Worm (Caenorhabditis elegans) whole organism, midembryonic: Measurements from ENCODE around the gene B0310.1.

Source experiments
- T22C8.4 ChIP-seq: fragments of 200-800 bp; sonication (Bioruptor generic); IDR thresholded peaks from 2 replicates; pipeline ENCODE4 v1.3.6; 2022; ENCODE audit warnings: missing genetic modification characterization, missing compliant biosample characterization
- cog-1 ChIP-seq: sonication (generic microtip); optimal IDR thresholded peaks from 2 replicates; lab custom pipeline; 2016; ENCODE audit warnings: missing genetic modification characterization, missing compliant biosample characterization
- flt-1 ChIP-seq: fragments of 200-800 bp; sonication (Bioruptor generic); IDR thresholded peaks from 2 replicates; pipeline ENCODE4 v1.3.6; 2022; ENCODE audit warnings: missing genetic modification characterization, missing compliant biosample characterization
- klf-2 ChIP-seq: fragments of 200-800 bp; sonication (Bioruptor generic); conservative IDR thresholded peaks from 2 replicates; pipeline ENCODE4 v1.3.6; 2022; ENCODE audit warnings: missing genetic modification reagents, missing genetic modification characterization, missing compliant biosample characterization
- med-1 ChIP-seq: sonication (generic microtip); optimal IDR thresholded peaks from 2 replicates; lab custom pipeline; 2017; ENCODE audit warnings: missing genetic modification characterization, mild to moderate bottlenecking, missing compliant biosample characterization, antibody characterized with exemption, missing genetic modification reagents; ENCODE audit not compliant: insufficient read depth
- ref-1 ChIP-seq: fragments of 200-800 bp; sonication (Bioruptor generic); conservative IDR thresholded peaks from 2 replicates; pipeline ENCODE4 v1.3.6; 2022; ENCODE audit warnings: missing genetic modification reagents, missing genetic modification characterization, missing compliant biosample characterization
- tab-1 ChIP-seq: fragments of 200-800 bp; sonication (Bioruptor generic); IDR thresholded peaks from 2 replicates; pipeline ENCODE4 v1.3.6; 2022; ENCODE audit warnings: missing genetic modification characterization, missing compliant biosample characterization
- ztf-23 ChIP-seq: fragments of 200-800 bp; sonication (Bioruptor generic); IDR thresholded peaks from 2 replicates; pipeline ENCODE4 v1.3.6; 2022; ENCODE audit warnings: missing genetic modification reagents, missing genetic modification characterization, missing compliant biosample characterization
- ztf-29 ChIP-seq: fragments of 200-800 bp; sonication (Bioruptor generic); IDR thresholded peaks from 2 replicates; pipeline ENCODE4 v1.3.6; 2022; ENCODE audit warnings: missing genetic modification reagents, missing genetic modification characterization, missing compliant biosample characterization

Gene B0310.1

DNA sequence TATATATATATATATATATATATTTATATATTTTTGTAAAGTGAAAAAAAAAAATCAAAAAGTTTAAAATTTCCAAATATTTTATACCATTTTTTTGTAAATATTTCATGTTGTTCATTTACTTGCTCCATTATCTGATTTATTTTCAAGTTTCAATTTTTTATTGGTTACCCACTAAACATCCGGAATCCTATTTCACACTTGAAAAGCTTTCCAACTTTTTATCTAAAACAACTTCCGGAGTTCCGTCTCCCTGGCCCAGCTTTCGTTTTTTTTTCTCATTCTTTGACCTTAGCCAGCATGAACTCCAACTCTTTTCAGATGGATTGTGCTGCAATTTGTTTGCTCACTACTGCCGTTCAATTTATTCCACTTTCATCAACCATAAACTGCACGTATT lies 16.8 kb upstream of the B0310.1 start, which contains the start of gene F38G1.3:
Gene F38G1.3 (plus strand): TSS at position 301 of the 400 bp plus-strand sequence.
- TF ChIP-seq flt-1 (GFP tag; lab: Robert Waterston, UW) (no peak), ztf-23 (GFP tag; lab: Robert Waterston, UW) (no peak), ref-1 (GFP tag; lab: Robert Waterston, UW) (no peak), ztf-29 (GFP tag; lab: Robert Waterston, UW) (no peak), cog-1 (tag; lab: Kevin White, UChicago) (no peak), tab-1 (GFP tag; lab: Robert Waterston, UW) (no peak), T22C8.4 (GFP tag; lab: Robert Waterston, UW) (no peak), klf-2 (GFP tag; lab: Robert Waterston, UW) (no peak)

DNA sequence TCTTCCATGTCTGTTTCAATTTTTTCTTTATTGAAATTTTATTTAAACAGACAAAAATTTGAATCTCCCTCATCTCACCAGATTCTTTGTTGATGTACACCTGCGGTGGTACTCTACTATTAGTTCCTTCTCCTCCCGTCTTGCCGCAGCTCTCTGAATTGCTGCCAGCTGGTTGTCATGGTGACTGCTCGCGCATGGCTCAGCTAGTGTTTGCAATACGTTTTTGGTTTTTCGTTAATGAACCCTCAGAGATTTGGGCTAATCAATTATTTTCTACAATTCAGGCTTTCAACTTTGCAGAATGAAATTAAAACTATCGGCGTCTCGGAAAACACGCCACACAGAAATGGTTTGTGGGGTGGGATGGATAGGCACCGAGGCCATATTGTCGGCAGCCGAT lies 11.9 kb upstream of the B0310.1 start, which contains the start of gene che-2:
Gene che-2 (plus strand): TSS at position 301 of the 400 bp plus-strand sequence.
- no peak for TF ChIP-seq cog-1 (tag; lab: Kevin White, UChicago)
- no peak for TF ChIP-seq klf-2 (GFP tag; lab: Robert Waterston, UW)
- TF ChIP-seq ztf-29 (GFP tag; lab: Robert Waterston, UW) = no peak
- TF ChIP-seq T22C8.4 (GFP tag; lab: Robert Waterston, UW) = no peak
- no peak for TF ChIP-seq ref-1 (GFP tag; lab: Robert Waterston, UW)
- no peak for TF ChIP-seq ztf-23 (GFP tag; lab: Robert Waterston, UW)
- no peak for TF ChIP-seq flt-1 (GFP tag; lab: Robert Waterston, UW)
- no peak for TF ChIP-seq med-1 (GFP tag; lab: Kevin White, UChicago)
- no peak for TF ChIP-seq tab-1 (GFP tag; lab: Robert Waterston, UW)

DNA sequence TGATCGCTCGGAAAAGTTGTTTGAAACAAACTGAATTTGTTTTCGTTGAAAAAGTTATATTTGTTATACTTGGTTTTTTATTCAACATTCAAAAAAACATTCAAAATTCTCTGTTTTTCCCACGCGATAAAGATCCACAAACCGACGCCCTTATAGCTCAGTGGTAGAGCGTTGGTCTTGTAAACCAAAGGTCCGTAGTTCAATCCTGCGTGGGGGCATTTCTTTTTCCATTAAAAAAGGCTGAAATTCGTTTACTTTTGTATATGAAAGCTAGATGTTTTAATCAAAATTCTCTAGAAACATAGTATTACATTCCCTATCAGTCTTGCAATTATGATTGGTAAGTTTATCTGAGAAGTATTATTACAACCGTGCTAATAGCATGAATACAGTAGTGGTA lies 5.4 kb upstream of the B0310.1 start:
- TF ChIP-seq med-1 (GFP tag; lab: Kevin White, UChicago) (no peak), ref-1 (GFP tag; lab: Robert Waterston, UW) (no peak), ztf-23 (GFP tag; lab: Robert Waterston, UW) (no peak), cog-1 (tag; lab: Kevin White, UChicago) (no peak), tab-1 (GFP tag; lab: Robert Waterston, UW) (no peak), klf-2 (GFP tag; lab: Robert Waterston, UW) (no peak), ztf-29 (GFP tag; lab: Robert Waterston, UW) (no peak), T22C8.4 (GFP tag; lab: Robert Waterston, UW) (no peak)

DNA sequence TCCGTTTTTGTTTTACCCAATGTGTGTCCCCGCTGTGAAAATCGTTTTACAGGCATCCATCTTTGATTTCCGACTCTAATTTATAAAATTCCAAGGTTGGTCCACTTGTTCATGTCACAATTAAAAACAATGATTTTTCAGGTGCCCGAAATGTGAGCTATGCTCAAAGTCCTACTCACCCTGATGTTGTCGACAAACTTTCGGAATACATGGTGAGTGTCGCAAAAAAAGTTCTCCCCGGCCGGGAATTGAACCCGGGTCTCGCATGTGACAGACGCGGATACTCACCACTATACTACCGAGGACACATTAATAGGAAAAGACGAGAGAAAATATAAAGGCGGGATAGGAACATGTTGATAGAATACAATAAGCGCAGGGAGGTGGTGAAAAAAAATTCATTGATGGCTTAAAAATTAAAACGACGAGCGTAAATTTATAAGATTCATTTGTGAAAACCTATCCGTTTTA lies 3.4 kb upstream of the B0310.1 start, which contains the start of gene egl-17:
Gene egl-17 (plus strand): TSS at position 51 of the 471 bp plus-strand sequence.
- peak; percentile 93 for TF ChIP-seq ref-1 (GFP tag; lab: Robert Waterston, UW)
- peak; percentile 96 for TF ChIP-seq ztf-29 (GFP tag; lab: Robert Waterston, UW)
- TF ChIP-seq ztf-23 (GFP tag; lab: Robert Waterston, UW) = peak; percentile 96
- peak; percentile 97 for TF ChIP-seq flt-1 (GFP tag; lab: Robert Waterston, UW)
- peak; percentile 73 for TF ChIP-seq med-1 (GFP tag; lab: Kevin White, UChicago)
- TF ChIP-seq tab-1 (GFP tag; lab: Robert Waterston, UW) = peak; percentile 94
- peak; percentile 89 for TF ChIP-seq cog-1 (tag; lab: Kevin White, UChicago)
- peak; percentile 91 for TF ChIP-seq T22C8.4 (GFP tag; lab: Robert Waterston, UW)
- peak; percentile 96 for TF ChIP-seq klf-2 (GFP tag; lab: Robert Waterston, UW)

DNA sequence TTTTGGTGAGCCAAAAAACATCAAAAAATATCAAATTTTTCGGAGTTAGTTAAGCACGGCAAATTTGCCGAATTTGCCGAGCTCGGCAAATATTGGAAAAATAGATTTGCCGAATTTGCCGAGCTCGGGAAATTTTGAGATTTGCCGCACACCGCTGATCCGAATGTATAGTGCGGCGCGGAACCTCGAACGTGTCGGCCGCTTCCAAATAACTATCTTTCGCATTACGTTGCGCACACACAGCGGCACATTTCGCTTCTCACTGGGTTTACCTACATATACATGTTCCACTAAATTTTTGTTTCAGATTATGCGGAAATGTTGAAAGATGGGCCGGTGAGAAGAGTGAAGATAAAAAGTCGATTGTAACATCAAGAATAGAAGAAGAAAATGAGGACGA lies 3.8 kb downstream of the B0310.1 start:
- TF ChIP-seq tab-1 (GFP tag; lab: Robert Waterston, UW) (no peak), T22C8.4 (GFP tag; lab: Robert Waterston, UW) (no peak), ztf-29 (GFP tag; lab: Robert Waterston, UW) (no peak), klf-2 (GFP tag; lab: Robert Waterston, UW) (no peak), ztf-23 (GFP tag; lab: Robert Waterston, UW) (no peak), med-1 (GFP tag; lab: Kevin White, UChicago) (no peak), flt-1 (GFP tag; lab: Robert Waterston, UW) (no peak), cog-1 (tag; lab: Kevin White, UChicago) (no peak), ref-1 (GFP tag; lab: Robert Waterston, UW) (no peak)

DNA sequence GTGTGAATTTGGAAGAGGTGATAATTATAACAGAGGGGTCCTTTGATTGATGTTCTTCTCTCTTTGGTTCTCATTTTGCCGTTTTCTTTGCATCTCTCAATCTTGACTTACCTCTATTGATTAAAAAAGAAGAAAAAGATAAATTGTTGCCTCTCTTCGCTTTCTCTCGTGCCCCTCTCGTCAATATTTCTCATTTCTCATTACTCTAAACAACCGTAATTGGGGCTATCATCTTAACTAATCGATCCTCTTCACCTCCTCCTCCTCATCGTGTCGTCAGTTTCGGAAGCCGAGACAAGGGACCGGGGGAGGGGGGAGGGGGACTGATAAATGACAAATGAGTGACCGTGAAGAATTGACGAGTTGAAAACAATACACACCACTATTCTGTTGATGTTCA lies 5.6 kb downstream of the B0310.1 start:
- TF ChIP-seq ref-1 (GFP tag; lab: Robert Waterston, UW) (no peak), T22C8.4 (GFP tag; lab: Robert Waterston, UW) (no peak), med-1 (GFP tag; lab: Kevin White, UChicago) (no peak), ztf-23 (GFP tag; lab: Robert Waterston, UW) (no peak), flt-1 (GFP tag; lab: Robert Waterston, UW) (no peak), tab-1 (GFP tag; lab: Robert Waterston, UW) (no peak), klf-2 (GFP tag; lab: Robert Waterston, UW) (no peak), ztf-29 (GFP tag; lab: Robert Waterston, UW) (no peak), cog-1 (tag; lab: Kevin White, UChicago) (no peak)

DNA sequence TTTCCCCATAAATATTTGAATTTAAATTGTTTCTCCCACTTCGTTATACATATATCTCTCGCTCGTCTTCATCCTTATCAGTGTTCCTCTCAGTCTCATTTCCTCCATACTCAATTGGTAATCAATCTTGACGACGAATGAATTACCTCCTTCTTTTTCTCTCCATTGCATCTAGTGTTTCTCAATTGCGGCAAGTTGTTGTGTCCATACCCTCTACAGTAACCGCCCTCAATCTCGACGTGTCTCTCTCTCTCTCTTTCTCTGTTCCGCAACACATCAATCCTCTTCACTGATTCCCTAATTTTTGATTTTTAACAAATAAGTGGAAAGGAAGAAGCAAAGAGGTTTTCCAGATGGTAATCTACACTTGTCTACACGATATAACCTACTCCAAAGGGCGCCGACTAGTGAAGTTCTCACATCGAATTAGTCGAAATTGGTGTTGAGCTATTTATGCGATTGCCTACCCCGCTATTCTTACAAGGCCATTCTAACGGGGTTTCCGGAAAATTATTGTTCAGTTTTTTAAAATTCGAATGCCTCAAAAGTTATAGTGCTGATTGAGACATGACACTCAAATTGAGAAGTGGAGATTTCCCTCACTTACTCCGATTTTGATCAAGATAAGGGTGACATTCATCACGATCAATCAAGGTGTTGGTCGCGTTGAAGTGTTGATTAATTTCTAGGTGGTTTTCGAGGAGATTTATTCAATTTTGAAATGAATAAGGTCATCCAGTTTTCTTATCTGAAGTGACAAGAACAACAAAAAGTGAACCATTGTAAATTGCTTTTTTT lies 11.2 kb downstream of the B0310.1 start:
- TF ChIP-seq flt-1 (GFP tag; lab: Robert Waterston, UW) = no peak
- no peak for TF ChIP-seq ztf-23 (GFP tag; lab: Robert Waterston, UW)
- TF ChIP-seq ztf-29 (GFP tag; lab: Robert Waterston, UW) = no peak
- no peak for TF ChIP-seq klf-2 (GFP tag; lab: Robert Waterston, UW)
- no peak for TF ChIP-seq ref-1 (GFP tag; lab: Robert Waterston, UW)
- no peak for TF ChIP-seq med-1 (GFP tag; lab: Kevin White, UChicago)
- TF ChIP-seq T22C8.4 (GFP tag; lab: Robert Waterston, UW) = no peak
- no peak for TF ChIP-seq tab-1 (GFP tag; lab: Robert Waterston, UW)
- TF ChIP-seq cog-1 (tag; lab: Kevin White, UChicago) = no peak

DNA sequence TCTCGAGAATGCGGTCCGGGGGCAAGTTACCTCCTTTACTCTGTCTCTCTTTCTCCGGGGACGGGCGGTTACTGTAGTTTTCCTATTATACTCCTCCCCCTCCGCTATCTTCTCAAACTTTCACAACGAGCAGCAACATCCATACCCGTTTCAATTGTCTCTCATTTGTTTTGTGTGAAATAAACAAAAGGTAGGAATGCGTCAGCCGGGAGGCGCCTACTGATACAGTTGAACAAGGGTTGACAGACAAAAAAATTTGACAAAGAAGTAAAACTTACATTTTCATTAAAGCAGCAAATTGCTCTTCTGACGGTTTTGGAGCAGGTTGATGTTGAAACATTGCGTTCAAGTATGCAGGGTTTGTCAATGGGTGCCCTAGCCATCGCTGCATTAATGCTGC lies 12.0 kb downstream of the B0310.1 start:
- TF ChIP-seq ztf-29 (GFP tag; lab: Robert Waterston, UW) (no peak), T22C8.4 (GFP tag; lab: Robert Waterston, UW) (no peak), tab-1 (GFP tag; lab: Robert Waterston, UW) (no peak), med-1 (GFP tag; lab: Kevin White, UChicago) (no peak), cog-1 (tag; lab: Kevin White, UChicago) (no peak), klf-2 (GFP tag; lab: Robert Waterston, UW) (no peak), ztf-23 (GFP tag; lab: Robert Waterston, UW) (no peak), ref-1 (GFP tag; lab: Robert Waterston, UW) (no peak), flt-1 (GFP tag; lab: Robert Waterston, UW) (no peak)
